Worm (Caenorhabditis elegans) whole organism, mixed stage, embryonic: ENCODE results near the gene Y41D4B.14.

Experiments
- M03D4.4 ChIP-seq: sonication (generic microtip); optimal IDR thresholded peaks from 2 replicates; lab custom pipeline; 2017; ENCODE audit warnings: mild to moderate bottlenecking, missing genetic modification characterization, missing compliant biosample characterization
- blmp-1 ChIP-seq: fragments of 150-350 bp; optimal IDR thresholded peaks from 2 replicates; lab custom pipeline; 2014; ENCODE audit warnings: missing biosample characterization, missing genetic modification characterization
- ces-1 ChIP-seq: fragments of 150-350 bp; optimal IDR thresholded peaks from 2 replicates; lab custom pipeline; 2014; ENCODE audit warnings: missing biosample characterization, missing genetic modification reagents, missing genetic modification characterization
- drap-1 ChIP-seq: fragments of 200-800 bp; sonication (Bioruptor generic); optimal IDR thresholded peaks from 3 replicates; lab custom pipeline; 2018; ENCODE audit warnings: mild to moderate bottlenecking, missing genetic modification characterization, missing compliant biosample characterization
- elt-1 ChIP-seq: sonication (generic microtip); optimal IDR thresholded peaks from 2 replicates; lab custom pipeline; 2017; ENCODE audit warnings: missing genetic modification characterization, mild to moderate bottlenecking, missing compliant biosample characterization, antibody characterized with exemption, moderate library complexity, borderline replicate concordance; ENCODE audit not compliant: insufficient read depth
- elt-3 ChIP-seq: fragments of 150-350 bp; optimal IDR thresholded peaks from 2 replicates; lab custom pipeline; 2014; ENCODE audit warnings: missing biosample characterization, missing genetic modification characterization
- hlh-1 ChIP-seq: fragments of 150-350 bp; optimal IDR thresholded peaks from 2 replicates; lab custom pipeline; 2014; ENCODE audit warnings: missing biosample characterization, missing genetic modification reagents, missing genetic modification characterization
- lin-13 ChIP-seq: fragments of 150-350 bp; optimal IDR thresholded peaks from 2 replicates; lab custom pipeline; 2014; ENCODE audit warnings: missing biosample characterization, missing genetic modification characterization
- lin-32 ChIP-seq: fragments of 200-800 bp; sonication (Bioruptor generic); optimal IDR thresholded peaks from 2 replicates; lab custom pipeline; 2018; ENCODE audit warnings: mild to moderate bottlenecking, missing genetic modification characterization, missing compliant biosample characterization
- nhr-2 ChIP-seq: fragments of 150-350 bp; optimal IDR thresholded peaks from 2 replicates; lab custom pipeline; 2014; ENCODE audit warnings: missing biosample characterization, missing genetic modification characterization
- nhr-237 ChIP-seq: fragments of 150-350 bp; optimal IDR thresholded peaks from 2 replicates; lab custom pipeline; 2014; ENCODE audit warnings: missing biosample characterization, missing genetic modification characterization
- nhr-28 ChIP-seq: fragments of 150-350 bp; optimal IDR thresholded peaks from 2 replicates; lab custom pipeline; 2014; ENCODE audit warnings: missing biosample characterization, missing genetic modification characterization
- snpc-4 ChIP-seq: fragments of 150-350 bp; optimal IDR thresholded peaks from 2 replicates; lab custom pipeline; 2014; ENCODE audit warnings: missing biosample characterization, missing genetic modification characterization

DNA sequence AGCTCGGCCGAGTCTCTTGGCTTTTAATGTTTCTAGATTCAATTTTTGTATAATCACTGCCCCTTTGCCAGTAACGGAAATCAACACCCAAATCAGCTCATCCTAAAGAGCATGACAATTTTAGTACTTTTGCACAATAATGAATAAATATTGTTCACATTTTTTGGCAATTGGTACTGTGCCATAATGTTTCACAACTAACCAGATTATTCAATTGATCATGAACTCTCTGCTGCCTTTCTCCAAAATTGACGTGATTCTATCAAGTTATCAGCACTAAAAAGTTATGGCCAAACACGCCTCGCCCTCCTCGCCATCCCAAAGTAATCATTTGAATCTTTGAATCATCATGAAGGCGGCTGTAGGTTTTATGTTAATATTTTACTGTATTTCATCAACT lies 14.9 kb upstream of the Y41D4B.14 start, which contains the start of gene hpo-6:
- TF ChIP-seq lin-32: no peak
- no peak for TF ChIP-seq snpc-4 (tag; lab: Kevin White, UChicago)
- TF ChIP-seq nhr-237 (tag; lab: Kevin White, UChicago): no peak
- no peak for TF ChIP-seq M03D4.4
- TF ChIP-seq blmp-1 (tag; lab: Kevin White, UChicago): no peak
- TF ChIP-seq hlh-1: no peak
- TF ChIP-seq lin-13 (tag; lab: Kevin White, UChicago): no peak
- TF ChIP-seq drap-1: no peak
- no peak for TF ChIP-seq elt-3 (tag; lab: Kevin White, UChicago)
- TF ChIP-seq nhr-28: no peak
- TF ChIP-seq nhr-2 (tag; lab: Kevin White, UChicago): no peak
- TF ChIP-seq ces-1 (GFP tag; lab: Kevin White, UChicago): no peak
- no peak for TF ChIP-seq elt-1 (tag; lab: Kevin White, UChicago)
